Fruit fly (Drosophila melanogaster) S2 (cell line): ENCODE measurements around the gene cerv.

ENCODE experiments used
- CG8478 ChIP-seq: fragments of >200 bp; optimal IDR thresholded peaks from 2 replicates; lab custom pipeline; 2018
- CTCF ChIP-seq, 2 experiments: fragments of >200 bp; optimal IDR thresholded peaks; 2 replicates each; lab custom pipeline; 2018

dm6 chrX:15626279-15626678 is 48.3 kb upstream of the cerv start:
- TF ChIP-seq CG8478 (lab: Kevin White, UChicago) (no peak), CTCF (optimal IDR thresholded peaks at IDR 0.05; lab: Kevin White, UChicago) (no peak)
